Worm (Caenorhabditis elegans): ENCODE results near the gene col-162.

col-162 gene

ce11 chrV:13421697-13422096 lies 20.1 kb upstream of the col-162 start:
- TF ChIP-seq gmeb-1 (tag; optimal IDR thresholded peaks at IDR 0.05) (no peak), ceh-82 (tag; optimal IDR thresholded peaks at IDR 0.05) (no peak), sma-9 (GFP tag; optimal IDR thresholded peaks at IDR 0.05) (peak; percentile 17), sma-9 (tag; optimal IDR thresholded peaks at IDR 0.05) (no peak), fos-1 (tag; optimal IDR thresholded peaks at IDR 0.05) (peak; percentile 95), crh-2 (tag; optimal IDR thresholded peaks at IDR 0.05) (peak; percentile 17), nhr-237 (tag; optimal IDR thresholded peaks at IDR 0.05) (no peak)

ce11 chrV:13423045-13423444 lies 18.7 kb upstream of the col-162 start, which contains the start of gene srv-9:
TSS of gene srv-9 (minus strand) at chrV:13423145.
- TF ChIP-seq ceh-16 (tag; optimal IDR thresholded peaks at IDR 0.05) (no peak), ztf-11 (tag; optimal IDR thresholded peaks at IDR 0.05) (no peak), dmd-4 (tag; optimal IDR thresholded peaks at IDR 0.05) (no peak), Y55F3AM.14 (GFP tag; optimal IDR thresholded peaks at IDR 0.05) (no peak), lsy-2 (tag; optimal IDR thresholded peaks at IDR 0.05) (no peak), unc-39 (tag; optimal IDR thresholded peaks at IDR 0.05) (no peak), sem-4 (tag; optimal IDR thresholded peaks at IDR 0.05) (no peak), sma-9 (GFP tag; optimal IDR thresholded peaks at IDR 0.05) (no peak), sma-9 (tag; optimal IDR thresholded peaks at IDR 0.05) (no peak), mdl-1 (tag; optimal IDR thresholded peaks at IDR 0.05) (no peak), R02D3.7 (tag; optimal IDR thresholded peaks at IDR 0.05) (no peak), ZK546.5 (tag; optimal IDR thresholded peaks at IDR 0.05) (no peak), peb-1 (tag; optimal IDR thresholded peaks at IDR 0.05) (no peak), zag-1 (tag; optimal IDR thresholded peaks at IDR 0.05) (no peak), nhr-6 (tag; optimal IDR thresholded peaks at IDR 0.05) (no peak), nhr-21 (tag; optimal IDR thresholded peaks at IDR 0.05) (no peak), elt-1 (tag; optimal IDR thresholded peaks at IDR 0.05) (no peak), gmeb-1 (tag; optimal IDR thresholded peaks at IDR 0.05) (no peak), nhr-11 (tag; optimal IDR thresholded peaks at IDR 0.05) (no peak), aly-2 (tag; optimal IDR thresholded peaks at IDR 0.05) (no peak)

ce11 chrV:13423608-13424007 lies 18.2 kb upstream of the col-162 start, which contains the start of gene srv-10:
TSS of gene srv-10 (plus strand) at chrV:13423908.
- no peak for TF ChIP-seq ceh-16 (tag; optimal IDR thresholded peaks at IDR 0.05)

ce11 chrV:13426764-13427163 lies 15.0 kb upstream of the col-162 start, which contains the start of gene srd-18:
TSS of gene srd-18 (minus strand) at chrV:13426864.
- TF ChIP-seq sma-3 (GFP tag; optimal IDR thresholded peaks at IDR 0.05) (no peak), nhr-237 (tag; optimal IDR thresholded peaks at IDR 0.05) (no peak), lin-11 (tag; optimal IDR thresholded peaks at IDR 0.05) (no peak), ceh-82 (tag; optimal IDR thresholded peaks at IDR 0.05) (no peak)

- TF ChIP-seq unc-62 (GFP tag; optimal IDR thresholded peaks at IDR 0.05): no peak
- no peak for TF ChIP-seq Y55F3AM.14 (GFP tag; optimal IDR thresholded peaks at IDR 0.05)
- TF ChIP-seq sma-9 (GFP tag; optimal IDR thresholded peaks at IDR 0.05): no peak
- no peak for TF ChIP-seq sma-9 (tag; optimal IDR thresholded peaks at IDR 0.05)
These were observed 14.4 kb upstream of the col-162 start for ce11 chrV:13427378-13427777.

ce11 chrV:13428660-13429059 lies 13.1 kb upstream of the col-162 start, which contains the start of gene srd-19:
TSS of gene srd-19 (minus strand) at chrV:13428760.
- TF ChIP-seq R02D3.7 (tag; optimal IDR thresholded peaks at IDR 0.05) (no peak), alr-1 (tag; optimal IDR thresholded peaks at IDR 0.05) (no peak), ZK546.5 (tag; optimal IDR thresholded peaks at IDR 0.05) (no peak), lin-39 (tag; optimal IDR thresholded peaks at IDR 0.05) (no peak), aly-2 (tag; optimal IDR thresholded peaks at IDR 0.05) (no peak), ztf-11 (tag; optimal IDR thresholded peaks at IDR 0.05) (no peak), nhr-10 (tag; optimal IDR thresholded peaks at IDR 0.05) (no peak), nhr-77 (tag; optimal IDR thresholded peaks at IDR 0.05) (no peak), nhr-6 (tag; optimal IDR thresholded peaks at IDR 0.05) (no peak), ceh-82 (tag; optimal IDR thresholded peaks at IDR 0.05) (no peak), C34F6.9 (tag; optimal IDR thresholded peaks at IDR 0.05) (no peak), peb-1 (tag; optimal IDR thresholded peaks at IDR 0.05) (no peak), snpc-4 (tag; optimal IDR thresholded peaks at IDR 0.05) (no peak), nhr-129 (tag; optimal IDR thresholded peaks at IDR 0.05) (no peak)

All from whole organism, L2 larva.